Fruit fly (Drosophila melanogaster) whole organism, prepupa: ENCODE data around the gene Cyt-c-p.

Experiments
- Blimp-1 ChIP-seq: fragments of 200-800 bp; sonication (Bioruptor generic); optimal IDR thresholded peaks from 3 replicates; lab custom pipeline; 2017; ENCODE audit warnings: missing biosample characterization, missing genetic modification characterization, mild to moderate bottlenecking, moderate library complexity, missing genetic modification reagents
- CG10631 ChIP-seq: fragments of 200-800 bp; sonication (Bioruptor generic); optimal IDR thresholded peaks from 2 replicates; lab custom pipeline; 2016; ENCODE audit warnings: missing biosample characterization, missing genetic modification characterization
- CG10669 ChIP-seq: fragments of 200-800 bp; sonication (Bioruptor generic); optimal IDR thresholded peaks from 3 replicates; lab custom pipeline; 2018; ENCODE audit warnings: missing biosample characterization, mild to moderate bottlenecking, missing genetic modification characterization, moderate library complexity
- CG11294 ChIP-seq: fragments of 200-800 bp; sonication (Bioruptor generic); IDR thresholded peaks from 2 replicates; pipeline ENCODE4 v1.3.6; 2022; ENCODE audit warnings: missing biosample characterization, missing genetic modification characterization
- CG11762 ChIP-seq: fragments of 200-800 bp; sonication (Bioruptor generic); optimal IDR thresholded peaks from 3 replicates; lab custom pipeline; 2016; ENCODE audit warnings: missing biosample characterization, missing genetic modification characterization; ENCODE audit not compliant: insufficient read depth
- CG11902 ChIP-seq: fragments of 200-800 bp; sonication (Bioruptor generic); optimal IDR thresholded peaks from 3 replicates; lab custom pipeline; 2016; ENCODE audit warnings: missing biosample characterization, missing genetic modification characterization
- CG16779 ChIP-seq: fragments of 200-800 bp; sonication (Bioruptor generic); optimal IDR thresholded peaks from 3 replicates; lab custom pipeline; 2017; ENCODE audit warnings: missing biosample characterization, mild to moderate bottlenecking, missing genetic modification characterization
- CG31627 ChIP-seq: fragments of 200-800 bp; sonication (Bioruptor generic); optimal IDR thresholded peaks from 3 replicates; lab custom pipeline; 2016; ENCODE audit warnings: missing biosample characterization, missing genetic modification characterization
- CG34406 ChIP-seq: fragments of 200-800 bp; sonication (Bioruptor generic); optimal IDR thresholded peaks from 3 replicates; lab custom pipeline; 2016; ENCODE audit warnings: missing biosample characterization, missing genetic modification characterization
- CG3919 ChIP-seq: fragments of 200-800 bp; sonication (Bioruptor generic); optimal IDR thresholded peaks from 3 replicates; lab custom pipeline; 2016; ENCODE audit warnings: missing biosample characterization, missing genetic modification characterization
- CG4318 ChIP-seq: fragments of 200-800 bp; sonication (Bioruptor generic); optimal IDR thresholded peaks from 3 replicates; lab custom pipeline; 2017; ENCODE audit warnings: missing biosample characterization, mild to moderate bottlenecking, missing genetic modification characterization
- CG6163 ChIP-seq: fragments of 200-800 bp; sonication (Bioruptor generic); IDR thresholded peaks from 3 replicates; pipeline ENCODE4 v1.3.6; 2022; ENCODE audit warnings: missing biosample characterization, missing genetic modification characterization
- CG6792 ChIP-seq: fragments of 200-800 bp; sonication (Bioruptor generic); optimal IDR thresholded peaks from 3 replicates; lab custom pipeline; 2016; ENCODE audit warnings: missing biosample characterization, missing genetic modification characterization
- CG8319 ChIP-seq: fragments of 200-800 bp; sonication (Bioruptor generic); optimal IDR thresholded peaks from 3 replicates; lab custom pipeline; 2016; ENCODE audit warnings: missing biosample characterization, missing genetic modification characterization
- CG9139 ChIP-seq: fragments of 200-800 bp; sonication (Bioruptor generic); optimal IDR thresholded peaks from 3 replicates; lab custom pipeline; 2017; ENCODE audit warnings: missing biosample characterization, mild to moderate bottlenecking, missing genetic modification characterization
- Eip78C ChIP-seq: fragments of 200-800 bp; sonication (Bioruptor generic); peaks from one replicate; lab custom pipeline; 2016; ENCODE audit warnings: missing biosample characterization, missing genetic modification characterization
- Eip93F ChIP-seq: fragments of 200-800 bp; sonication (Bioruptor generic); optimal IDR thresholded peaks from 2 replicates; lab custom pipeline; 2016; ENCODE audit warnings: missing biosample characterization, mild to moderate bottlenecking, missing genetic modification characterization
- Gug ChIP-seq: fragments of 200-800 bp; sonication (Bioruptor generic); IDR thresholded peaks from 2 replicates; pipeline ENCODE4 v1.3.6; 2022; ENCODE audit warnings: missing biosample characterization, missing genetic modification characterization
- Met ChIP-seq: fragments of 200-800 bp; sonication (Bioruptor generic); optimal IDR thresholded peaks from 3 replicates; lab custom pipeline; 2016; ENCODE audit warnings: missing biosample characterization, missing genetic modification characterization
- OdsH ChIP-seq: fragments of 200-800 bp; sonication (Bioruptor generic); optimal IDR thresholded peaks from 3 replicates; lab custom pipeline; 2016; ENCODE audit warnings: missing biosample characterization, missing genetic modification characterization
- Smox ChIP-seq: fragments of 200-800 bp; sonication (Bioruptor generic); optimal IDR thresholded peaks from 3 replicates; lab custom pipeline; 2016; ENCODE audit warnings: missing biosample characterization, missing genetic modification characterization
- achi ChIP-seq: fragments of 200-800 bp; sonication (Bioruptor generic); optimal IDR thresholded peaks from 3 replicates; lab custom pipeline; 2016; ENCODE audit warnings: missing biosample characterization, missing genetic modification characterization
- acj6 ChIP-seq: fragments of 200-800 bp; sonication (Bioruptor generic); optimal IDR thresholded peaks from 3 replicates; lab custom pipeline; 2016; ENCODE audit warnings: missing biosample characterization, missing genetic modification characterization
- cyc ChIP-seq: fragments of 200-800 bp; sonication (Bioruptor generic); optimal IDR thresholded peaks from 3 replicates; lab custom pipeline; 2016; ENCODE audit warnings: missing biosample characterization, missing genetic modification characterization
- dac ChIP-seq: fragments of 200-800 bp; sonication (Bioruptor generic); optimal IDR thresholded peaks from 2 replicates; lab custom pipeline; 2017; ENCODE audit warnings: missing biosample characterization, mild to moderate bottlenecking, missing genetic modification characterization
- esn ChIP-seq: fragments of 200-800 bp; sonication (Bioruptor generic); optimal IDR thresholded peaks from 2 replicates; lab custom pipeline; 2016; ENCODE audit warnings: missing biosample characterization, mild to moderate bottlenecking, missing genetic modification characterization, moderate library complexity
- fd59A ChIP-seq: fragments of 200-800 bp; sonication (Bioruptor generic); optimal IDR thresholded peaks from 2 replicates; lab custom pipeline; 2017; ENCODE audit warnings: missing biosample characterization, mild to moderate bottlenecking, missing genetic modification characterization, missing genetic modification reagents
- fd85E ChIP-seq: fragments of 200-800 bp; sonication (Bioruptor generic); optimal IDR thresholded peaks from 3 replicates; lab custom pipeline; 2016; ENCODE audit warnings: missing biosample characterization, missing genetic modification characterization
- lz ChIP-seq: fragments of 200-800 bp; sonication (Bioruptor generic); optimal IDR thresholded peaks from 3 replicates; lab custom pipeline; 2016; ENCODE audit warnings: missing biosample characterization, missing genetic modification characterization
- net ChIP-seq: fragments of 200-800 bp; sonication (Bioruptor generic); optimal IDR thresholded peaks from 3 replicates; lab custom pipeline; 2016; ENCODE audit warnings: missing biosample characterization, missing genetic modification characterization
- salr ChIP-seq, 2 experiments: fragments of 200-800 bp; sonication (Bioruptor generic); optimal IDR thresholded peaks; 3 replicates each; lab custom pipeline; 2016 to 2018; ENCODE audit warnings: missing biosample characterization in 2 of 2, missing genetic modification characterization in 2 of 2, mild to moderate bottlenecking in 1 of 2
- svp ChIP-seq: fragments of 200-800 bp; sonication (Bioruptor generic); peaks from one replicate; lab custom pipeline; 2016; ENCODE audit warnings: missing biosample characterization, missing genetic modification characterization
- vri ChIP-seq: fragments of 200-800 bp; sonication (Bioruptor generic); optimal IDR thresholded peaks from 3 replicates; lab custom pipeline; 2016; ENCODE audit warnings: missing biosample characterization, mild to moderate bottlenecking, missing genetic modification characterization

Cyt-c-p gene

DNA sequence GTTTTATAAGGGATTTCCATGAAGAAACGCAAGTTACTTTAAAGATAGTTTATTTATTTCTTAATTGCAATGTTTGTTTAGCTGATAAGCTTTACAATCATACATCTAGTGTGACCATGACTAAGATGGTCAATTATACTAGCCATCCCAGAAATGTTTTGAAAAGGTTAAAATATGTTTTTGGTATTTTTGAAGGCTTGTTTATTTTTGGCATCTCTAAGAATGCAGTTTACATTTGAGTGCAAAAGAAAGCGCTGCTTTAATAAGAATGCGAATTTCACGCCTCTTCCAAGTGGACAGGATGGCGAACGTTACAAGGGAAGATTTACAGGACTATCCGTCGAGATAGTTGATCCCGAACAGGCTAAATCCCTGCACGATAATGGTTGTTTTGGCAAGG, 9.8 kb downstream of the Cyt-c-p start, which contains the start of gene Tsen2:
Gene Tsen2 (plus strand): TSS at position 222 of the 400 bp plus-strand sequence.
- TF ChIP-seq CG31627 (GFP tag; lab: Kevin White, UChicago) (no peak), esn (peak; percentile 47)

dm6 chr2L:16730939-16731338, 11.2 kb downstream of the Cyt-c-p start, which contains the start of gene CG17996:
TSS of gene CG17996 (minus strand) at chr2L:16731039.
- TF ChIP-seq acj6 (GFP tag; lab: Kevin White, UChicago) = no peak

- TF ChIP-seq CG3919 (GFP tag; lab: Kevin White, UChicago) (no peak), Met (GFP tag; lab: Kevin White, UChicago) (no peak), salr (GFP tag; optimal IDR thresholded peaks at IDR 0.05; lab: Kevin White, UChicago) (no peak), Blimp-1 (GFP tag; lab: Kevin White, UChicago) (no peak), svp (GFP tag; lab: Kevin White, UChicago) (no peak), acj6 (GFP tag; lab: Kevin White, UChicago) (no peak), Gug (GFP tag; lab: Robert Waterston, UW) (no peak), CG10631 (no peak), net (GFP tag; lab: Kevin White, UChicago) (no peak), achi (GFP tag; lab: Kevin White, UChicago) (no peak), CG34406 (GFP tag; lab: Kevin White, UChicago) (no peak), vri (GFP tag; lab: Kevin White, UChicago) (no peak), CG8319 (no peak), CG11294 (GFP tag; lab: Robert Waterston, UW) (no peak), CG9139 (GFP tag; lab: Kevin White, UChicago) (no peak), CG4318 (GFP tag; lab: Kevin White, UChicago) (no peak), Eip93F (GFP tag; lab: Kevin White, UChicago) (no peak), OdsH (GFP tag; lab: Kevin White, UChicago) (no peak)
- TF ChIP-seq, all 60 proteins: peak for 0
These were observed 12.1 kb downstream of the Cyt-c-p start, which contains the start of gene Prosbeta4 for dm6 chr2L:16731799-16732198. TSS of gene Prosbeta4 (minus strand) at chr2L:16732133.

- TF ChIP-seq Blimp-1 (GFP tag; lab: Kevin White, UChicago) (no peak), fd85E (GFP tag; lab: Kevin White, UChicago) (no peak), Eip78C (no peak), Smox (GFP tag; lab: Kevin White, UChicago) (no peak), CG6792 (no peak), CG9139 (GFP tag; lab: Kevin White, UChicago) (no peak), CG11902 (GFP tag; lab: Kevin White, UChicago) (no peak), CG11762 (GFP tag; lab: Kevin White, UChicago) (no peak), CG4318 (GFP tag; lab: Kevin White, UChicago) (no peak), CG16779 (tag; lab: Kevin White, UChicago) (no peak), cyc (GFP tag; lab: Kevin White, UChicago) (no peak), lz (no peak), fd59A (GFP tag; lab: Kevin White, UChicago) (no peak), CG6163 (GFP tag; lab: Robert Waterston, UW) (no peak), esn (no peak), CG10669 (GFP tag; lab: Kevin White, UChicago) (no peak), dac (GFP tag; lab: Kevin White, UChicago) (no peak), Met (GFP tag; lab: Kevin White, UChicago) (no peak)
These were observed 12.7 kb downstream of the Cyt-c-p start, which contains the start of gene Nubp1 for dm6 chr2L:16732338-16732892. TSS of gene Nubp1 (plus strand) at chr2L:16732550.
